Worm (Caenorhabditis elegans) whole organism, early embryonic: ENCODE measurements around the gene btb-7.

Experiments used
- B0310.2 ChIP-seq: sonication (generic microtip); optimal IDR thresholded peaks from 2 replicates; lab custom pipeline; 2016; ENCODE audit warnings: mild to moderate bottlenecking, missing genetic modification characterization, missing compliant biosample characterization
- F13C5.2 ChIP-seq: sonication (generic microtip); optimal IDR thresholded peaks from 2 replicates; lab custom pipeline; 2017; ENCODE audit warnings: mild to moderate bottlenecking, missing genetic modification characterization, inconsistent platforms, missing compliant biosample characterization
- aly-1 ChIP-seq: sonication (generic microtip); optimal IDR thresholded peaks from 2 replicates; lab custom pipeline; 2016; ENCODE audit warnings: missing genetic modification characterization, missing compliant biosample characterization
- ama-1 ChIP-seq: fragments of 150-350 bp; optimal IDR thresholded peaks from 2 replicates; lab custom pipeline; 2014
- ceh-13 ChIP-seq: fragments of 200-800 bp; sonication (Bioruptor generic); optimal IDR thresholded peaks from 2 replicates; lab custom pipeline; 2018; ENCODE audit warnings: mild to moderate bottlenecking, missing genetic modification characterization, missing compliant biosample characterization
- ceh-36 ChIP-seq: sonication (generic microtip); optimal IDR thresholded peaks from 2 replicates; lab custom pipeline; 2016; ENCODE audit warnings: missing genetic modification characterization, inconsistent platforms, missing compliant biosample characterization
- ets-7 ChIP-seq: sonication (generic microtip); optimal IDR thresholded peaks from 2 replicates; lab custom pipeline; 2016; ENCODE audit warnings: missing genotype, missing genetic modification characterization, missing compliant biosample characterization
- flt-1 ChIP-seq: fragments of 200-800 bp; sonication (Bioruptor generic); IDR thresholded peaks from 2 replicates; pipeline ENCODE4 v1.3.6; 2022; ENCODE audit warnings: missing genetic modification characterization, missing compliant biosample characterization
- hmbx-1 ChIP-seq: sonication (generic microtip); optimal IDR thresholded peaks from 2 replicates; lab custom pipeline; 2016; ENCODE audit warnings: mild to moderate bottlenecking, missing genetic modification characterization, missing compliant biosample characterization
- hmg-4 ChIP-seq: fragments of 200-800 bp; sonication (Bioruptor generic); optimal IDR thresholded peaks from 2 replicates; lab custom pipeline; 2018; ENCODE audit warnings: mild to moderate bottlenecking, missing genetic modification characterization, missing compliant biosample characterization
- hnd-1 ChIP-seq: sonication (generic microtip); optimal IDR thresholded peaks from 2 replicates; lab custom pipeline; 2016; ENCODE audit warnings: missing genetic modification characterization, missing compliant biosample characterization
- pes-1 ChIP-seq: fragments of 200-800 bp; sonication (Bioruptor generic); IDR thresholded peaks from 2 replicates; pipeline ENCODE4 v1.3.6; 2022; ENCODE audit warnings: missing genetic modification reagents, missing genetic modification characterization, missing compliant biosample characterization
- scrt-1 ChIP-seq: fragments of 200-800 bp; sonication (Bioruptor generic); IDR thresholded peaks from 2 replicates; pipeline ENCODE4 v1.3.6; 2022; ENCODE audit warnings: missing genetic modification characterization, missing compliant biosample characterization
- sea-1 ChIP-seq: fragments of 200-800 bp; sonication (Bioruptor generic); conservative IDR thresholded peaks from 2 replicates; pipeline ENCODE4 v1.3.6; 2022; ENCODE audit warnings: missing genetic modification characterization, missing compliant biosample characterization
- tbx-11 ChIP-seq: fragments of 200-800 bp; sonication (Bioruptor generic); IDR thresholded peaks from 2 replicates; pipeline ENCODE4 v1.3.6; 2022; ENCODE audit warnings: missing genetic modification characterization, missing compliant biosample characterization
- tbx-37 ChIP-seq: fragments of 200-800 bp; sonication (Bioruptor generic); conservative IDR thresholded peaks from 2 replicates; pipeline ENCODE4 v1.3.6; 2022; ENCODE audit warnings: missing genetic modification reagents, missing genetic modification characterization, missing compliant biosample characterization
- tra-4 ChIP-seq: sonication (generic microtip); optimal IDR thresholded peaks from 2 replicates; lab custom pipeline; 2017; ENCODE audit warnings: missing genetic modification characterization, missing compliant biosample characterization

Gene btb-7

ce11 chrII:1730103-1730502, 17.1 kb downstream of the btb-7 start, which contains the start of gene ceh-81:
ceh-81 (plus strand) TSS chrII:1730403.
- TF ChIP-seq ceh-36 (tag; lab: Kevin White, UChicago) (no peak), scrt-1 (GFP tag; lab: Robert Waterston, UW) (no peak), tbx-11 (GFP tag; lab: Robert Waterston, UW) (no peak), tbx-37 (GFP tag; lab: Robert Waterston, UW) (no peak), hmbx-1 (tag; lab: Kevin White, UChicago) (no peak), tra-4 (tag; lab: Kevin White, UChicago) (no peak), ceh-13 (GFP tag; lab: Kevin White, UChicago) (no peak), F13C5.2 (tag; lab: Kevin White, UChicago) (no peak), hnd-1 (tag; lab: Kevin White, UChicago) (no peak), pes-1 (GFP tag; lab: Robert Waterston, UW) (no peak), aly-1 (tag; lab: Kevin White, UChicago) (no peak), B0310.2 (tag; lab: Kevin White, UChicago) (no peak), flt-1 (no peak), sea-1 (no peak)

- no peak for TF ChIP-seq hmbx-1 (tag; lab: Kevin White, UChicago)
- TF ChIP-seq hmg-4 (GFP tag; lab: Kevin White, UChicago), result no peak
- TF ChIP-seq sea-1, result no peak
Measured at ce11 chrII:1731932-1732331, 18.9 kb downstream of the btb-7 start, which contains the start of gene ceh-82. ceh-82 (plus strand) TSS chrII:1732232.

- TF ChIP-seq ceh-36 (tag; lab: Kevin White, UChicago) (no peak), pes-1 (GFP tag; lab: Robert Waterston, UW) (no peak), ceh-13 (GFP tag; lab: Kevin White, UChicago) (no peak), aly-1 (tag; lab: Kevin White, UChicago) (no peak), tbx-37 (GFP tag; lab: Robert Waterston, UW) (no peak), sea-1 (no peak), scrt-1 (GFP tag; lab: Robert Waterston, UW) (no peak), hnd-1 (tag; lab: Kevin White, UChicago) (no peak)
Measured at ce11 chrII:1735145-1735544, 22.1 kb downstream of the btb-7 start.

ce11 chrII:1736353-1736752, 23.3 kb downstream of the btb-7 start, which contains the start of gene ceh-83:
ceh-83 (minus strand) TSS chrII:1736533.
- TF ChIP-seq tbx-11 (GFP tag; lab: Robert Waterston, UW) (no peak), pes-1 (GFP tag; lab: Robert Waterston, UW) (no peak)

- TF ChIP-seq ceh-36 (tag; lab: Kevin White, UChicago), result no peak
- no peak for TF ChIP-seq tra-4 (tag; lab: Kevin White, UChicago)
- TF ChIP-seq ets-7 (tag; lab: Kevin White, UChicago), result no peak
Measured at ce11 chrII:1738844-1739243, 25.8 kb downstream of the btb-7 start, which contains the start of the genes irld-9 and irld-33. irld-9 (minus strand) TSS chrII:1738944. irld-33 (plus strand) TSS chrII:1739052.

ce11 chrII:1741248-1741647, 28.2 kb downstream of the btb-7 start, which contains the start of gene K07G6.1:
K07G6.1 (plus strand) TSS chrII:1741548.
- TF ChIP-seq F13C5.2 (tag; lab: Kevin White, UChicago) (no peak), hnd-1 (tag; lab: Kevin White, UChicago) (no peak), ceh-13 (GFP tag; lab: Kevin White, UChicago) (no peak), ama-1 (lab: Kevin White, UChicago) (no peak)

- TF ChIP-seq B0310.2 (tag; lab: Kevin White, UChicago) (no peak), hnd-1 (tag; lab: Kevin White, UChicago) (no peak), scrt-1 (GFP tag; lab: Robert Waterston, UW) (no peak), tra-4 (tag; lab: Kevin White, UChicago) (no peak), aly-1 (tag; lab: Kevin White, UChicago) (no peak), ceh-13 (GFP tag; lab: Kevin White, UChicago) (no peak), F13C5.2 (tag; lab: Kevin White, UChicago) (no peak), ceh-36 (tag; lab: Kevin White, UChicago) (no peak), tbx-11 (GFP tag; lab: Robert Waterston, UW) (no peak), flt-1 (no peak), ets-7 (tag; lab: Kevin White, UChicago) (no peak), ama-1 (lab: Kevin White, UChicago) (no peak)
Measured at ce11 chrII:1742535-1742934, 29.5 kb downstream of the btb-7 start, which contains the start of gene F36H5.12. F36H5.12 (plus strand) TSS chrII:1742835.

- TF ChIP-seq hmg-4 (GFP tag; lab: Kevin White, UChicago), result no peak
- no peak for TF ChIP-seq tra-4 (tag; lab: Kevin White, UChicago)
- no peak for TF ChIP-seq tbx-37 (GFP tag; lab: Robert Waterston, UW)
- TF ChIP-seq aly-1 (tag; lab: Kevin White, UChicago), result no peak
- no peak for TF ChIP-seq F13C5.2 (tag; lab: Kevin White, UChicago)
- TF ChIP-seq B0310.2 (tag; lab: Kevin White, UChicago), result no peak
- TF ChIP-seq hnd-1 (tag; lab: Kevin White, UChicago), result no peak
- TF ChIP-seq ceh-13 (GFP tag; lab: Kevin White, UChicago), result no peak
Measured at ce11 chrII:1744183-1744582, 31.1 kb downstream of the btb-7 start, which contains the start of gene clec-19. clec-19 (plus strand) TSS chrII:1744483.
